Fruit fly (Drosophila melanogaster): Measurements from ENCODE around the gene CG4666.

The CG4666 gene

dm6 chrX:6090809-6091667 lies 13.5 kb upstream of the CG4666 start, which contains the start of the genes Nep1 and Mipp2 (continued):
- no peak for TF ChIP-seq hkb (optimal IDR thresholded peaks at IDR 0.05)
- TF ChIP-seq hkb (GFP tag; IDR thresholded peaks at IDR 0.05): 0 out of 2 replicates have a peak, but pooled peaks have one; percentile 6
- TF ChIP-seq scrt (GFP tag; optimal IDR thresholded peaks at IDR 0.05): peak; percentile 44
- peak; percentile 96 for TF ChIP-seq Ets65A (GFP tag)
- TF ChIP-seq MESR4 (GFP tag; optimal IDR thresholded peaks at IDR 0.05): no peak
- TF ChIP-seq CG14710 (tag; optimal IDR thresholded peaks at IDR 0.05): no peak
- TF ChIP-seq E2f2 (GFP tag; IDR thresholded peaks at IDR 0.05): peak; percentile 80
- 0 out of 2 replicates have a peak, but pooled peaks have one; percentile 13 for TF ChIP-seq gsb (GFP tag; IDR thresholded peaks at IDR 0.05)
- no peak for TF ChIP-seq CG10462 (GFP tag; optimal IDR thresholded peaks at IDR 0.05)
- TF ChIP-seq jing (GFP tag; optimal IDR thresholded peaks at IDR 0.05): no peak
- peak; percentile 3 for TF ChIP-seq CG8388 (GFP tag; optimal IDR thresholded peaks at IDR 0.05)
- no peak for TF ChIP-seq Trl (optimal IDR thresholded peaks at IDR 0.05)
- no peak for TF ChIP-seq Trl (GFP tag; optimal IDR thresholded peaks at IDR 0.05)
- TF ChIP-seq dpn (GFP tag; optimal IDR thresholded peaks at IDR 0.05): peak in 1 of 2 experiments; percentile 12
- no peak for TF ChIP-seq ab (GFP tag; optimal IDR thresholded peaks at IDR 0.05)
- peak; percentile 10 for TF ChIP-seq CG12299 (tag; optimal IDR thresholded peaks at IDR 0.05)
- peak; percentile 49 for TF ChIP-seq CG15269 (tag; optimal IDR thresholded peaks at IDR 0.05)
- TF ChIP-seq cwo (GFP tag; optimal IDR thresholded peaks at IDR 0.05): no peak
- TF ChIP-seq CG3163 (GFP tag; optimal IDR thresholded peaks at IDR 0.05): no peak
- TF ChIP-seq CG6654 (GFP tag; optimal IDR thresholded peaks at IDR 0.05): no peak
- peak; percentile 37 for TF ChIP-seq CG11504 (tag; optimal IDR thresholded peaks at IDR 0.05)
- TF ChIP-seq tgo (GFP tag; IDR thresholded peaks at IDR 0.05): peak; percentile 41; the same call in 2 of the 3 replicates
- no peak for TF ChIP-seq Deaf1 (tag; optimal IDR thresholded peaks at IDR 0.05)
- peak; percentile 11 for TF ChIP-seq CG17359 (tag; optimal IDR thresholded peaks at IDR 0.05)
- no peak for TF ChIP-seq CG7271 (tag; optimal IDR thresholded peaks at IDR 0.05)
- peak; percentile 1 for TF ChIP-seq CG6854 (GFP tag; optimal IDR thresholded peaks at IDR 0.05)
- no peak for TF ChIP-seq Hr78 (GFP tag; optimal IDR thresholded peaks at IDR 0.05)
- peak; percentile 22 for TF ChIP-seq CG8944 (GFP tag; optimal IDR thresholded peaks at IDR 0.05)
- no peak for TF ChIP-seq CG33557 (GFP tag; optimal IDR thresholded peaks at IDR 0.05)
- TF ChIP-seq ATbp (GFP tag; optimal IDR thresholded peaks at IDR 0.05): peak; percentile 11
- TF ChIP-seq Side (GFP tag; optimal IDR thresholded peaks at IDR 0.05): peak; percentile 13
- peak; percentile 34; the same call in 1 of the 2 replicates for TF ChIP-seq seq (GFP tag; IDR thresholded peaks at IDR 0.05)
- no peak for TF ChIP-seq tap (tag; optimal IDR thresholded peaks at IDR 0.05)
- TF ChIP-seq CG4424 (GFP tag; optimal IDR thresholded peaks at IDR 0.05): no peak
- TF ChIP-seq vvl (GFP tag; IDR thresholded peaks at IDR 0.05): peak; percentile 60; the same call in 1 of the 2 replicates
- peak; percentile 42 for TF ChIP-seq CG12659 (GFP tag; optimal IDR thresholded peaks at IDR 0.05)
- no peak for TF ChIP-seq repo (GFP tag; optimal IDR thresholded peaks at IDR 0.05)
- peak; percentile 14 for TF ChIP-seq mam (GFP tag; optimal IDR thresholded peaks at IDR 0.05)
- peak; percentile 59 for TF ChIP-seq jumu (GFP tag; optimal IDR thresholded peaks at IDR 0.05)
- TF ChIP-seq CG3065 (GFP tag; optimal IDR thresholded peaks at IDR 0.05): peak; percentile 38
- peak; percentile 13; the same call in 1 of the 2 replicates for TF ChIP-seq danr (GFP tag; IDR thresholded peaks at IDR 0.05)
- TF ChIP-seq pfk (GFP tag; optimal IDR thresholded peaks at IDR 0.05): no peak
- TF ChIP-seq ind (GFP tag; optimal IDR thresholded peaks at IDR 0.05): peak; percentile 11
- no peak for TF ChIP-seq HmgZ (tag; optimal IDR thresholded peaks at IDR 0.05)
- peak; percentile 5 for TF ChIP-seq CG1233 (GFP tag; optimal IDR thresholded peaks at IDR 0.05)
- peak; percentile 58; the same call in 2 of the 3 replicates for TF ChIP-seq ken (GFP tag; IDR thresholded peaks at IDR 0.05)
- TF ChIP-seq caup (GFP tag; optimal IDR thresholded peaks at IDR 0.05; ENCODE audit: severe bottlenecking): peak; percentile 13
- TF ChIP-seq Oli (tag; optimal IDR thresholded peaks at IDR 0.05): peak; percentile 28
- peak; percentile 64 for TF ChIP-seq Aef1 (GFP tag; IDR thresholded peaks at IDR 0.05)
